Worm (Caenorhabditis elegans) whole organism, L1 larva: ENCODE measurements around the gene pmp-1.

ENCODE experiments used
- ama-1 ChIP-seq: fragments of 150-350 bp; optimal IDR thresholded peaks from 2 replicates; lab custom pipeline; 2014
- fkh-10 ChIP-seq: sonication (generic microtip); optimal IDR thresholded peaks from 2 replicates; lab custom pipeline; 2017; ENCODE audit warnings: missing biosample characterization, missing genetic modification reagents, missing genetic modification characterization
- fos-1 ChIP-seq: fragments of 150-350 bp; optimal IDR thresholded peaks from 2 replicates; lab custom pipeline; 2014; ENCODE audit warnings: missing biosample characterization, missing genetic modification characterization
- lin-13 ChIP-seq: fragments of 150-350 bp; optimal IDR thresholded peaks from 2 replicates; lab custom pipeline; 2014; ENCODE audit warnings: missing biosample characterization, missing genetic modification reagents, missing genetic modification characterization
- mep-1 ChIP-seq: fragments of 150-350 bp; optimal IDR thresholded peaks from 2 replicates; lab custom pipeline; 2014; ENCODE audit warnings: missing biosample characterization, missing genetic modification characterization
- unc-62 ChIP-seq: fragments of 150-350 bp; optimal IDR thresholded peaks from 2 replicates; lab custom pipeline; 2014; ENCODE audit warnings: missing biosample characterization, missing genetic modification reagents, missing genetic modification characterization

DNA sequence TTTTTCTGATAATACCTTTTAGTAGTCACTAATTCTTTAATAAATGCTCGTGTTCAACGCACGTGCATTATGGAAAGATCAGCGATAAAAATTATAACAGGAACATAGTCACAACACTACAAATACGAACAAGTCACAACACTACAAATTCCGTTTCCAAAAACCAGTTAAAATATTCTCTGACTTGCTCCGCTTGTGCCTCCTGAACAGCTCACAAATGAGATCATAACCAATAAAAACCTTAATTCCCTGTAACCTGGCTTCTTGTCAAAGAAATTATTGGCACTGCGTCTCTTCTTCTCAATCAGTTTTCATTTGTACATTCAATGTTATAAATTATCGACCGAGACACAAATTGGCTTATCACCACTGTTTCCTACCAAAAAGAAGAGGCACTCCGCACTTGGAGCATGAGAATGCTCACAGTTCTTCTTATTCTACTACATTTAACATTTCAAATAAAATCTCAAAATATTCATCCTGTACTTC is 35.9 kb upstream of the pmp-1 start, which contains the start of gene B0252.1:
- no peak for TF ChIP-seq fos-1
- TF ChIP-seq ama-1 (lab: Kevin White, UChicago), result no peak
- TF ChIP-seq mep-1 (tag; lab: Kevin White, UChicago), result no peak
- TF ChIP-seq fkh-10 (GFP tag; lab: Kevin White, UChicago), result no peak
- no peak for TF ChIP-seq lin-13
- no peak for TF ChIP-seq unc-62 (GFP tag; lab: Kevin White, UChicago)
